Worm (Caenorhabditis elegans) whole organism, mixed stage, embryonic: ENCODE measurements around the gene ZK809.9.

ENCODE experiments used
- blmp-1 ChIP-seq: fragments of 150-350 bp; optimal IDR thresholded peaks from 2 replicates; lab custom pipeline; 2014; ENCODE audit warnings: missing biosample characterization, missing genetic modification characterization
- elt-1 ChIP-seq: sonication (generic microtip); optimal IDR thresholded peaks from 2 replicates; lab custom pipeline; 2017; ENCODE audit warnings: missing genetic modification characterization, mild to moderate bottlenecking, missing compliant biosample characterization, antibody characterized with exemption, moderate library complexity, borderline replicate concordance; ENCODE audit not compliant: insufficient read depth
- elt-3 ChIP-seq: fragments of 150-350 bp; optimal IDR thresholded peaks from 2 replicates; lab custom pipeline; 2014; ENCODE audit warnings: missing biosample characterization, missing genetic modification characterization
- lin-13 ChIP-seq: fragments of 150-350 bp; optimal IDR thresholded peaks from 2 replicates; lab custom pipeline; 2014; ENCODE audit warnings: missing biosample characterization, missing genetic modification characterization
- lin-32 ChIP-seq: fragments of 200-800 bp; sonication (Bioruptor generic); optimal IDR thresholded peaks from 2 replicates; lab custom pipeline; 2018; ENCODE audit warnings: mild to moderate bottlenecking, missing genetic modification characterization, missing compliant biosample characterization
- lsy-2 ChIP-seq: fragments of 150-350 bp; optimal IDR thresholded peaks from 2 replicates; lab custom pipeline; 2014; ENCODE audit warnings: missing biosample characterization, missing genetic modification characterization
- nhr-12 ChIP-seq: fragments of 150-350 bp; optimal IDR thresholded peaks from 2 replicates; lab custom pipeline; 2014; ENCODE audit warnings: missing biosample characterization, missing genetic modification characterization
- nhr-237 ChIP-seq: fragments of 150-350 bp; optimal IDR thresholded peaks from 2 replicates; lab custom pipeline; 2014; ENCODE audit warnings: missing biosample characterization, missing genetic modification characterization
- nhr-76 ChIP-seq: sonication (generic microtip); optimal IDR thresholded peaks from 2 replicates; lab custom pipeline; 2017; ENCODE audit warnings: missing biosample characterization, missing genetic modification characterization
- snpc-4 ChIP-seq: fragments of 150-350 bp; optimal IDR thresholded peaks from 2 replicates; lab custom pipeline; 2014; ENCODE audit warnings: missing biosample characterization, missing genetic modification characterization
- unc-120 ChIP-seq: sonication (generic microtip); optimal IDR thresholded peaks from 2 replicates; lab custom pipeline; 2017; ENCODE audit warnings: missing genetic modification characterization, missing compliant biosample characterization; ENCODE audit not compliant: poor library complexity, severe bottlenecking
- unc-62 ChIP-seq: fragments of 150-350 bp; optimal IDR thresholded peaks from 2 replicates; lab custom pipeline; 2014; ENCODE audit warnings: missing biosample characterization, missing genetic modification reagents, missing genetic modification characterization

DNA sequence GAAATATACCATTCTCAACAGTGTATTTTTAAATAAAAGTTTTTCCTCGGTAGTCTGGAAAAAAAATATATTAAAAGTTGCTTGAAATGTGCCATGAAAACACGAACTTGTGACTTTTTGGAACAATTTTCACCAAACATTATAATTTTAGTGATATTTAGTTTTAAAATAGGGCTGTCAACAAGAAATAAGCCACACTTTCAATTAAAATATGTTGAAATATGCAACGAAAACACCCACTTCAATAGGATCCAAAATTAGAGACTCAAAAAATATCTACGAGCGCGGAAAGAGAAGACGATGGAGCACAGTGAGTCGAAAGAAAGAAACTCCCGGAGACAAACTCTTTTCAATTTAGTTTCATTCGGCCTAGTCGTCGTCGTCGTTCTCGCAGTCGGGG, 28.4 kb downstream of the ZK809.9 start, which contains the start of gene ZK792.12:
- TF ChIP-seq snpc-4 (tag; lab: Kevin White, UChicago) (no peak), unc-120 (tag; lab: Kevin White, UChicago) (no peak), lin-13 (tag; lab: Kevin White, UChicago) (no peak), elt-1 (tag; lab: Kevin White, UChicago) (no peak), nhr-76 (tag; lab: Kevin White, UChicago) (no peak), nhr-237 (tag; lab: Kevin White, UChicago) (no peak), elt-3 (tag; lab: Kevin White, UChicago) (no peak), lin-32 (no peak), blmp-1 (tag; lab: Kevin White, UChicago) (no peak), nhr-12 (tag; lab: Kevin White, UChicago) (no peak), unc-62 (GFP tag; lab: Kevin White, UChicago) (no peak), lsy-2 (tag; lab: Kevin White, UChicago) (no peak)
